Fruit fly (Drosophila melanogaster) Kc167 (cell line): ENCODE measurements around the gene Vps4.

ENCODE experiments used
- Myc ChIP-seq: fragments of >200 bp; optimal IDR thresholded peaks from 2 replicates; lab custom pipeline; 2017; ENCODE audit warnings: missing external identifiers
- h ChIP-seq: fragments of >200 bp; optimal IDR thresholded peaks from 3 replicates; lab custom pipeline; 2018; ENCODE audit warnings: missing external identifiers
- psq ChIP-seq: fragments of >200 bp; optimal IDR thresholded peaks from 2 replicates; lab custom pipeline; 2017; ENCODE audit warnings: missing external identifiers
- ttk ChIP-seq: sonication (Bioruptor generic); optimal IDR thresholded peaks from 2 replicates; lab custom pipeline; 2017; ENCODE audit warnings: missing external identifiers

DNA sequence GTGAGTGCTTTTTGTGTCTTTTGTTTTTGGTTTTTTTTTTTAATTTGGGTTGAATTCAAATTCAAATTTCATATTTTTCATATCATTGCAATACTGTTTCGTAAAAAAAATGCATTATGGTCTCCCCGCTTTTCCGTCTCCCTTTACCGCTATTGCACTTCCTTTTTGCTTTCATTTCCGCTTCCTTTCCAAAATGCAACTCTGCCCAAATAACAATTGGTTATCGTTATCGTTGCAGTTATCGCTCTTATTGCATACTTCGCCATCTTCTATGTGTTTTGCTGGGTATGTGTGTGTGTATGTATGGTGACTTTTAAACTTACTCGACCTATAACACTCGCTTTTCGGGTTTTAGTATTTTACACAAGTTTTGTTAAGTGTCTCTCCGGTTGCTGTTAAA lies 42.4 kb upstream of the Vps4 start:
- TF ChIP-seq ttk (lab: Kevin White, UChicago) = no peak
- TF ChIP-seq psq (lab: Kevin White, UChicago) = no peak
- TF ChIP-seq Myc (lab: Kevin White, UChicago) = no peak
- TF ChIP-seq h (lab: Kevin White, UChicago) = no peak
